Worm (Caenorhabditis elegans) whole organism, L1 larva: Measurements from ENCODE around the gene Y68A4A.10.

Experiments
- alr-1 ChIP-seq: fragments of 200-800 bp; sonication (Bioruptor generic); optimal IDR thresholded peaks from 2 replicates; lab custom pipeline; 2018; ENCODE audit warnings: borderline replicate concordance, mild to moderate bottlenecking, missing genetic modification characterization, missing compliant biosample characterization
- mep-1 ChIP-seq: fragments of 150-350 bp; optimal IDR thresholded peaks from 2 replicates; lab custom pipeline; 2014; ENCODE audit warnings: missing biosample characterization, missing genetic modification characterization
- nhr-237 ChIP-seq: fragments of 150-350 bp; optimal IDR thresholded peaks from 2 replicates; lab custom pipeline; 2014; ENCODE audit warnings: missing biosample characterization, missing genetic modification characterization

DNA sequence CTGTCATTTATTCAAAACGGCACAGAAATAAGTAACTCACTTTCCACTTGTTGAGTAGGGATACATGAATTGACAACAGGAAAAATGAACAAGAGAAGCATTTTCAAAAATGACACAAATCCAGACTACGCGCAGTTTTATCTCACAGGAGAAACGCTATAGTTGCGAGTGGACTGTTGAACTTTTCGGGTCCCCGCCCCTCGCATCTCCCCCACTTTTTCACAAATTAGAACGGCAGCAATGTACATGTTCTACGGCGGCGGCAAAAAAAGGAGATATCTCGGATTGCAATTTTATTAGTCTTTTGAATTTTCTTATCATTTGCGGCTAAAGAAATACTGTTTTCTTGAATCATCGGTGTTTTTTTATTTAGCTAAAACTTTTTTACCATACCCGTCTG lies 43.5 kb downstream of the Y68A4A.10 start, which contains the start of gene clec-242:
- TF ChIP-seq nhr-237 (tag; lab: Kevin White, UChicago) = no peak
- TF ChIP-seq mep-1 (tag; lab: Kevin White, UChicago) = no peak
- no peak for TF ChIP-seq alr-1
